Fruit fly (Drosophila melanogaster) whole organism: ENCODE data around the gene CG17777.

Experiments
- CG8478 ChIP-seq: fragments of >200 bp; optimal IDR thresholded peaks from 2 replicates; lab custom pipeline; 2018; ENCODE audit warnings: inconsistent platforms
- Dll ChIP-seq: fragments of >200 bp; optimal IDR thresholded peaks from 2 replicates; lab custom pipeline; 2017
- EcR ChIP-seq, 2 experiments: fragments of >200 bp; optimal IDR thresholded peaks; 2 replicates each; lab custom pipeline; 2017; ENCODE audit warnings: missing biosample characterization in 2 of 2, missing genetic modification characterization in 2 of 2, missing genetic modification reagents in 2 of 2
- pan ChIP-seq: fragments of >200 bp; optimal IDR thresholded peaks from 2 replicates; lab custom pipeline; 2017
- psq ChIP-seq: fragments of >200 bp; optimal IDR thresholded peaks from 2 replicates; lab custom pipeline; 2017

DNA sequence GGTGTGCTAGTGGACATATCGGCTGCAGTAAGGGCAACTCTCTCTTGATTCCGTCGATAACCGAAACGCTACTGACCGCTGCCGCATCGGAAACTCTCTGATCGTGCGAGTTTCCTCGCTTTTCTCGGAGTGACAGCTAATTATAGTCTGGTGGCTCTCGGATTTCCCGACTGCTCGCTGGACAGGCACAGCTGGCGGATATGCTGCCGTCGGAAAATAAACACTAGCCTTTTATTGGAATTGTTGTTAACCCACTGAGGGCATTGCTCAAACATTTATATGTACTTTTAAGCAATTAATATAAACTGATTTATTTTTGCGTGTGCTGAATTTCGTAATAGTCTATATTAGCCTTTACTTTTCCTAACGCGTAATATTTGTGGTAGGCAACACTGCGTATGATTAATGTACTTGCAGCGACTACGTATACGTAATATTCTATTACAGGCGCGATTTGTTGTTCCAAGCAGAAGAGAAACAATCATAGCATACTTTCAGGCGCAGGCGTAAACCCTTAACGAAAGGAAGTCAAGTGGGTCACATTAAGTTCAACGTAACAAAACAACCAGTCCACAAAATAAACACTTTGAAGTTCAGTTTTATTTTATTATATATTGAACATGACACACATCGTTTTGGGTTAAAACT lies 27.2 kb downstream of the CG17777 start, which contains the start of gene SmydA-8:
- no peak for TF ChIP-seq CG8478 (lab: Kevin White, UChicago)
- no peak for TF ChIP-seq pan (lab: Kevin White, UChicago)
- no peak for TF ChIP-seq psq (lab: Kevin White, UChicago)
- no peak for TF ChIP-seq Dll (lab: Kevin White, UChicago)
- TF ChIP-seq EcR (GFP tag; optimal IDR thresholded peaks at IDR 0.05; lab: Kevin White, UChicago) = no peak
